Fruit fly (Drosophila melanogaster) whole organism, wandering third instar larva: ENCODE data around the gene CG7512.

Experiments used
- Abd-B ChIP-seq: fragments of >200 bp; optimal IDR thresholded peaks from 2 replicates; lab custom pipeline; 2017; ENCODE audit warnings: missing biosample characterization, missing genetic modification characterization
- CG32264 ChIP-seq: fragments of 200-800 bp; sonication (Bioruptor generic); optimal IDR thresholded peaks from 2 replicates; lab custom pipeline; 2016; ENCODE audit warnings: missing biosample characterization, missing genetic modification characterization
- CG9705 ChIP-seq: fragments of 200-800 bp; sonication (Bioruptor generic); optimal IDR thresholded peaks from 2 replicates; lab custom pipeline; 2018; ENCODE audit warnings: missing biosample characterization, mild to moderate bottlenecking, missing genetic modification characterization
- Dfd ChIP-seq: fragments of >200 bp; optimal IDR thresholded peaks from 2 replicates; lab custom pipeline; 2017; ENCODE audit warnings: missing biosample characterization, missing genetic modification characterization
- Dif ChIP-seq: fragments of 200-275, 200-300 bp; sonication (Bioruptor generic); optimal IDR thresholded peaks from 2 replicates; lab custom pipeline; 2018; ENCODE audit warnings: missing biosample characterization, missing genetic modification characterization; ENCODE audit not compliant: partially characterized antibody
- GATAd ChIP-seq: sonication (Bioruptor generic); optimal IDR thresholded peaks from 2 replicates; lab custom pipeline; 2016; ENCODE audit warnings: missing biosample characterization, missing genetic modification characterization
- Hnf4 ChIP-seq: fragments of 200-800 bp; sonication (Bioruptor generic); optimal IDR thresholded peaks from 2 replicates; lab custom pipeline; 2016; ENCODE audit warnings: missing biosample characterization, mild to moderate bottlenecking, missing genetic modification characterization
- Hr78 ChIP-seq: fragments of >200 bp; optimal IDR thresholded peaks from 2 replicates; lab custom pipeline; 2017; ENCODE audit warnings: missing biosample characterization, missing genetic modification characterization
- Hr83 ChIP-seq: fragments of 200-300 bp; sonication (Bioruptor generic); optimal IDR thresholded peaks from 2 replicates; lab custom pipeline; 2016; ENCODE audit warnings: missing biosample characterization, mild to moderate bottlenecking, missing genetic modification characterization, moderate library complexity; ENCODE audit not compliant: poor library complexity, severe bottlenecking
- Mio ChIP-seq: sonication (Bioruptor generic); optimal IDR thresholded peaks from 2 replicates; lab custom pipeline; 2016; ENCODE audit warnings: missing biosample characterization, missing genetic modification characterization
- Myc ChIP-seq: fragments of >200 bp; optimal IDR thresholded peaks from 2 replicates; lab custom pipeline; 2017
- N ChIP-seq: fragments of >200 bp; optimal IDR thresholded peaks from 2 replicates; lab custom pipeline; 2018; ENCODE audit warnings: missing biosample characterization, missing external identifiers, missing genetic modification characterization
- OdsH ChIP-seq: fragments of 200-800 bp; sonication (Bioruptor generic); optimal IDR thresholded peaks from 2 replicates; lab custom pipeline; 2016; ENCODE audit warnings: missing biosample characterization, mild to moderate bottlenecking, missing genetic modification characterization
- Rel ChIP-seq, 2 experiments: fragments of 200-800 bp; sonication (Bioruptor generic) in 1 of 2; optimal IDR thresholded peaks; 2 replicates in 1 of 2; 3 replicates in 1 of 2; lab custom pipeline; 2016 to 2019; ENCODE audit warnings: mild to moderate bottlenecking in 2 of 2, missing biosample characterization in 2 of 2, missing genetic modification characterization in 2 of 2, moderate library complexity in 1 of 2
- Sp1 ChIP-seq: fragments of 200-800 bp; sonication (Bioruptor generic); optimal IDR thresholded peaks from 3 replicates; lab custom pipeline; 2019; ENCODE audit warnings: missing biosample characterization, mild to moderate bottlenecking, missing genetic modification characterization, moderate library complexity
- Vsx2 ChIP-seq: fragments of 200-300, 225-300 bp; sonication (Bioruptor generic); optimal IDR thresholded peaks from 2 replicates; lab custom pipeline; 2018; ENCODE audit warnings: missing biosample characterization, missing genetic modification characterization; ENCODE audit not compliant: partially characterized antibody
- br ChIP-seq: fragments of 200-800 bp; sonication (Bioruptor generic); optimal IDR thresholded peaks from 2 replicates; lab custom pipeline; 2016; ENCODE audit warnings: missing biosample characterization, missing genetic modification characterization
- dl ChIP-seq, 2 experiments: fragments of 175-275, 200-275 bp in 1 of 2; fragments of 200-275 bp in 1 of 2; sonication (Bioruptor generic); optimal IDR thresholded peaks; lab custom pipeline; 2018; ENCODE audit warnings: mild to moderate bottlenecking in 2 of 2, missing biosample characterization in 2 of 2, missing genetic modification characterization in 2 of 2, moderate library complexity in 2 of 2; ENCODE audit not compliant: partially characterized antibody in 2 of 2, insufficient read depth in 1 of 2
- dmrt93B ChIP-seq: fragments of 200-800 bp; sonication (Bioruptor generic); optimal IDR thresholded peaks from 2 replicates; lab custom pipeline; 2018; ENCODE audit warnings: missing biosample characterization, mild to moderate bottlenecking, missing genetic modification characterization
- dsf ChIP-seq: sonication (Bioruptor generic); optimal IDR thresholded peaks from 2 replicates; lab custom pipeline; 2016; ENCODE audit warnings: missing biosample characterization, missing genetic modification characterization, borderline replicate concordance
- ey ChIP-seq: fragments of 200-800 bp; sonication (Bioruptor generic); optimal IDR thresholded peaks from 2 replicates; lab custom pipeline; 2016; ENCODE audit warnings: missing biosample characterization, missing genetic modification characterization
- foxo ChIP-seq, 2 experiments: fragments of 200-800 bp; sonication (Bioruptor generic); optimal IDR thresholded peaks; 2 replicates in 1 of 2; 3 replicates in 1 of 2; lab custom pipeline; 2016 to 2017; ENCODE audit warnings: missing biosample characterization in 2 of 2, missing genetic modification characterization in 2 of 2
- fru ChIP-seq: fragments of 200-800 bp; sonication (Bioruptor generic); optimal IDR thresholded peaks from 3 replicates; lab custom pipeline; 2016; ENCODE audit warnings: missing biosample characterization, mild to moderate bottlenecking, missing genetic modification characterization
- h ChIP-seq: fragments of 200-800 bp; sonication (Bioruptor generic); optimal IDR thresholded peaks from 3 replicates; lab custom pipeline; 2016; ENCODE audit warnings: missing biosample characterization, mild to moderate bottlenecking, missing genetic modification characterization
- jim ChIP-seq: fragments of 175-275, 200-325 bp; sonication (Bioruptor generic); optimal IDR thresholded peaks from 2 replicates; lab custom pipeline; 2016; ENCODE audit warnings: missing biosample characterization, mild to moderate bottlenecking, missing genetic modification characterization
- lola ChIP-seq: fragments of >200 bp; optimal IDR thresholded peaks from 2 replicates; lab custom pipeline; 2017; ENCODE audit warnings: missing biosample characterization, missing genetic modification characterization
- pan ChIP-seq: fragments of >200 bp; optimal IDR thresholded peaks from 2 replicates; lab custom pipeline; 2017
- psq ChIP-seq: fragments of 200-800 bp; sonication (Bioruptor generic); optimal IDR thresholded peaks from 3 replicates; lab custom pipeline; 2017; ENCODE audit warnings: missing biosample characterization, mild to moderate bottlenecking, missing genetic modification characterization, moderate library complexity
- sage ChIP-seq: fragments of 200-800 bp; sonication (Bioruptor generic); optimal IDR thresholded peaks from 2 replicates; lab custom pipeline; 2016; ENCODE audit warnings: missing biosample characterization, mild to moderate bottlenecking, missing genetic modification characterization
- sv ChIP-seq: fragments of 200-800 bp; sonication (Bioruptor generic); optimal IDR thresholded peaks from 3 replicates; lab custom pipeline; 2016; ENCODE audit warnings: missing biosample characterization, missing genetic modification characterization
- tai ChIP-seq: sonication (Bioruptor generic); optimal IDR thresholded peaks from 2 replicates; lab custom pipeline; 2016; ENCODE audit warnings: missing biosample characterization, missing genetic modification characterization
- usp ChIP-seq: fragments of >200 bp; optimal IDR thresholded peaks from 2 replicates; lab custom pipeline; 2017; ENCODE audit warnings: missing biosample characterization, missing genetic modification characterization

CG7512 gene

DNA sequence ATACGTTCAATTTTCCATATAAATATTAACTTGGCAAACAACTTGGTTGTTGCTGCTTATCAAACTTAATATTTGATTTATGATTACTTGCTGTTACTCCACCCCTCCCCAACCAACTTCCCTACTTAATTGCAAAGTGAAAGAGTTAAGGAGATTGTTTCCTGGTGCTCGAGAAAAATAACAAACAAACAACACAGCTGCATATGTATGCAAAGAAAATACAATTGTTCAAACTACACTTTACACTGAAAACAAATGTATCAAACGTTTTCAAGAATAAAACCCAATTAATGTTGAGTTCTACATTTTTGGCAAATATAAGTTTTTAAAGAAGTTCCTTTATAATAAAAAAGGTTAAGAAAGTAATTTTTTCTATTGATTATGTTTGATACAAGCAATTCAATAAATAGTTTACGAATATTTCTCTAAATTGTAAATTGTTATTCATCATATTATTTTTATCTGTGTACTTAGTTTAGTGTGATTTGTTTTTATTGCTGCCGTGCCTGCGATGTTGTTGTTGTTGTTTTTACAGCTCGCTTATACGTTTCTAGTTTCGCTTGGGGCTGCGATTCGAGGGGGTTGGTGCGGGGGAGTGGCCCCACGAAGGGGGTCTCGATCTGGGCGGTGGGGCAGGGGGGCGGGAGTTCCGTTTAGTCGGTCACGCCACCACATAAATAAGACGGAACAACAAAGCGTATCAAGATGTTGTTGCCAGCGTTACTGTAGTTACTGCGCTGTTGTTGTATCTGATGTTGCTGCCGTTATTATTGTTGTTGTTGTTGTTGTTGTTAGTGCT lies 42.4 kb downstream of the CG7512 start:
- TF ChIP-seq dmrt93B (GFP tag; lab: Kevin White, UChicago) = no peak
- TF ChIP-seq psq (GFP tag; lab: Kevin White, UChicago) = no peak
- TF ChIP-seq Abd-B (GFP tag; lab: Kevin White, UChicago) = no peak
- TF ChIP-seq dl (GFP tag; optimal IDR thresholded peaks at IDR 0.05; lab: Kevin White, UChicago; ENCODE audit: insufficient read depth in 1 of 2, partially characterized antibody in 2 of 2) = no peak
- no peak for TF ChIP-seq Hr83 (GFP tag; lab: Kevin White, UChicago)
- TF ChIP-seq Sp1 (GFP tag; lab: Kevin White, UChicago) = no peak
- TF ChIP-seq sv (GFP tag; lab: Kevin White, UChicago) = peak; percentile 57
- peak; percentile 89 for TF ChIP-seq Dfd (GFP tag; lab: Kevin White, UChicago)

DNA sequence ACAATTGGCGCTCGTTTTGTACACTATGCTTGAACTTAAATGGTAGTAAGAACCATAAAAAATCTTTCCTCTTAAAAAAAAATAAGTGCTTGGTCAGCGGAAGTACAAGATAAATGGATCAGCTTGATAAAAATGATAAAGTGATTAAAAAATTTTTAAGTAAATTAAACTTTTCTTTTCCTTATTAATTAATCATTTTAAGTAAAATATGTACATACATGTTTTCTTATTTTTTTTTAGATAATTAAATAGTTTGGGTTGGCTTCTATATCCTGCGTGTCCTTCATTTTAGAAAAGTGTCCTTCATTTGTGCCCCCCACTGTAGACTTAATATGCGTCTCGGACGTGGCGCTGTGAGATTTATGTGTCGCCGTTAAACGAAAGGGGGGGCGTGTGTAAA lies 43.1 kb downstream of the CG7512 start:
- TF ChIP-seq Rel (GFP tag; optimal IDR thresholded peaks at IDR 0.05; lab: Kevin White, UChicago) = no peak
- no peak for TF ChIP-seq Rel (tag; optimal IDR thresholded peaks at IDR 0.05; lab: Kevin White, UChicago)
- TF ChIP-seq fru (GFP tag; lab: Kevin White, UChicago) = peak; percentile 15
- TF ChIP-seq sv (GFP tag; lab: Kevin White, UChicago) = peak; percentile 17
- TF ChIP-seq pan (lab: Kevin White, UChicago) = no peak

DNA sequence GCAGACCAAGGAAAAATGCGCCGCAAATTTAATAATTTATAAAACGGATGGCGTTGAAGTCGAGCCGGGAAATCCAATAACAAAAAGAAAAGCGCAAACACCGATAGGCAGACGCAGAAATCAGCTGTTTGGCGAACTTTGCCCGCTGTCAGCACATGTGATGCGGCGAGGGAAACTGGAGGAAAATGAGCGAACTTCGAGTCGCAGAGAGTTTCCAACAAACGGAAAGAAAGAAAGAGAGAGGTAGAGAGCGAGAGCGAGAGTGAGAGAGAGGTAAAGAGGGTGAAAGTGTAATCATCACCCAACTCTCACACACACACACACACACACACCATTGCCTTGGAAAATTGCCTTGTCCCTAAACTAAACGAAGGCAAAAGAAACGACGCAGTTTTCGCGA lies 43.7 kb downstream of the CG7512 start:
- TF ChIP-seq usp = no peak
- no peak for TF ChIP-seq OdsH (GFP tag; lab: Kevin White, UChicago)
- no peak for TF ChIP-seq Hr78 (GFP tag; lab: Kevin White, UChicago)
- no peak for TF ChIP-seq Abd-B (GFP tag; lab: Kevin White, UChicago)
- TF ChIP-seq Dif (GFP tag; lab: Kevin White, UChicago) = no peak
- no peak for TF ChIP-seq Hr83 (GFP tag; lab: Kevin White, UChicago)
- TF ChIP-seq ey (GFP tag; lab: Kevin White, UChicago) = no peak
- no peak for TF ChIP-seq pan (lab: Kevin White, UChicago)
- TF ChIP-seq fru (GFP tag; lab: Kevin White, UChicago) = no peak
- TF ChIP-seq Hnf4 (GFP tag; lab: Kevin White, UChicago) = no peak
- no peak for TF ChIP-seq dl (GFP tag; optimal IDR thresholded peaks at IDR 0.05; lab: Kevin White, UChicago; ENCODE audit: insufficient read depth in 1 of 2, partially characterized antibody in 2 of 2)
- TF ChIP-seq sage (GFP tag; lab: Kevin White, UChicago) = no peak
- no peak for TF ChIP-seq br (GFP tag; lab: Kevin White, UChicago)
- no peak for TF ChIP-seq Dfd (GFP tag; lab: Kevin White, UChicago)
- no peak for TF ChIP-seq Sp1 (GFP tag; lab: Kevin White, UChicago)
- TF ChIP-seq Rel (GFP tag; optimal IDR thresholded peaks at IDR 0.05; lab: Kevin White, UChicago) = no peak
- no peak for TF ChIP-seq Rel (tag; optimal IDR thresholded peaks at IDR 0.05; lab: Kevin White, UChicago)
- no peak for TF ChIP-seq Vsx2 (GFP tag; lab: Kevin White, UChicago)
- no peak for TF ChIP-seq foxo (GFP tag; optimal IDR thresholded peaks at IDR 0.05; lab: Kevin White, UChicago)
- TF ChIP-seq, all 38 proteins: peak for 0

DNA sequence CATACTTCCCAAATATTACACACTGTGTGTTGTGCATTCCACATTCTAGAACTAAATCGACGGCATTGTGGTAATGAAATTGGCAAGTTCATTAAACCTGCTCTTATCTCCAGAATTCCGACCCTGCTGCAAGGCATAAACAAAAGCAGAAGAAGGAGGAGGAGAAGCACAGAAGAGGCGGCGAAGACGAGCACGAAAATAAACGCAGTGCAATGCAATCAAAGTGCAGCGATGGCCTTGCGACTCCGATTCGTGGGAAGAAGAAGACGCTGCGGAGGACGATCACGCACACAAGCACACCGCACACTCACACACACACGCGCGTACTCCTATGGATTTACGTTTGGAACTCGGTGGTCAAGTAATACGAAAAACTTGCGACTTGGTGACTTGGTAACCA lies 47.4 kb downstream of the CG7512 start:
- no peak for TF ChIP-seq Rel (GFP tag; optimal IDR thresholded peaks at IDR 0.05; lab: Kevin White, UChicago)
- TF ChIP-seq Rel (tag; optimal IDR thresholded peaks at IDR 0.05; lab: Kevin White, UChicago) = peak; percentile 53
- TF ChIP-seq psq (GFP tag; lab: Kevin White, UChicago) = peak; percentile 89
- TF ChIP-seq Mio (GFP tag; lab: Kevin White, UChicago) = no peak

DNA sequence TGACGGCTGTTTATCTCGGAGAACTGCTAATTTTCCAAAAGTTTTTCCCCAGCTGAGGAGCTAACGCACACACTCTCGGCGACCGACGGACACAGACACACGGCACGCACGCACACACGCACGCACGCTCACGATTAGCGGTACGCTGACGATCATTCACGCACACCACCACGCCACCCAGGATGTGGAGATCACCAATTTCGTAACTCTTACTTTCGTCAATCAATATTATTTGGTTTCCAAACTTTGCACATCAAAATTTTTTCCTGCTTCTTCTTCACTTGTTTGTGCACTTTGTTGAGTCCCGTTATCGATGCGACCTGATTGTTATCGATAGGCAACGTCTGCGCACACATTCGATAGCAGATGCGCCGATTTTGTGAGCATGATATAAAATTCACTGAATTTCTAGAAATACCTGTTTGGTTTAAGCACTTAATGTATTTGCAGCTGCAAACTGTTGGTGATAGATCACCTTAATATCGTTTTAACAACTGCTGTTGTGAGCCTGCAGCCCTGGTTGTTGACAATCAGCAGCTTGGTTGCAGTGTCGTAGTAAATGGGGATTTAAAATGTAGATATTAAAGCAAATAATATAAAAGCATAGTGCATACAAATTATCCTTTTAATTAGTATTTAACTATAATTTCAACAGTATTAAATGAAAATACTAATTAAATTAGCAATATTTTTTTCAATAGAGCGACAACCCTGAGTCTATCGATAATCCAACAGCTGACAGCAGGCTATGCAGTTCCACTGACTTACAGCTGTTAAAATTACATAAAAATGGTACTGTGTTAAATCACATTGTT lies 48.6 kb downstream of the CG7512 start, which contains the start of the genes CG7394 and Mob2:
TSS of gene CG7394 (plus strand) at position 51 of the 815 bp plus-strand sequence.
TSS of gene Mob2 (minus strand) at position 288 of the 815 bp plus-strand sequence.
- TF ChIP-seq dmrt93B (GFP tag; lab: Kevin White, UChicago) (peak; percentile 63), OdsH (GFP tag; lab: Kevin White, UChicago) (peak; percentile 94), Myc (lab: Kevin White, UChicago) (no peak), Mio (GFP tag; lab: Kevin White, UChicago) (no peak), N (GFP tag; lab: Kevin White, UChicago) (peak; percentile 2), CG32264 (GFP tag; lab: Kevin White, UChicago) (peak; percentile 73), dl (GFP tag; optimal IDR thresholded peaks at IDR 0.05; lab: Kevin White, UChicago; ENCODE audit: insufficient read depth in 1 of 2, partially characterized antibody in 2 of 2) (no peak), Sp1 (GFP tag; lab: Kevin White, UChicago) (peak; percentile 88), sage (GFP tag; lab: Kevin White, UChicago) (peak; percentile 81), psq (GFP tag; lab: Kevin White, UChicago) (peak; percentile 88), jim (GFP tag; lab: Kevin White, UChicago) (no peak), pan (lab: Kevin White, UChicago) (peak; percentile 65), CG9705 (GFP tag; lab: Kevin White, UChicago) (peak; percentile 86), br (GFP tag; lab: Kevin White, UChicago) (peak; percentile 84), lola (GFP tag; lab: Kevin White, UChicago) (no peak), usp (no peak), dsf (GFP tag; lab: Kevin White, UChicago) (peak; percentile 91), ey (GFP tag; lab: Kevin White, UChicago) (peak; percentile 90), h (GFP tag; lab: Kevin White, UChicago) (peak; percentile 94), Dif (GFP tag; lab: Kevin White, UChicago) (no peak), GATAd (GFP tag; lab: Kevin White, UChicago) (peak; percentile 82), foxo (GFP tag; optimal IDR thresholded peaks at IDR 0.05; lab: Kevin White, UChicago) (peak; percentile 23 to 92), Abd-B (GFP tag; lab: Kevin White, UChicago) (no peak), Hnf4 (GFP tag; lab: Kevin White, UChicago) (peak; percentile 88), Dfd (GFP tag; lab: Kevin White, UChicago) (no peak), tai (GFP tag; lab: Kevin White, UChicago) (peak; percentile 95)
